Worm (Caenorhabditis elegans) whole organism, L4 larva: ENCODE data around the gene pqn-42.

Experiments used
- Y105C5A.15 ChIP-seq: fragments of 200-800 bp; sonication (Bioruptor generic); IDR thresholded peaks from 2 replicates; pipeline ENCODE4 v1.3.6; 2022; ENCODE audit warnings: missing genetic modification characterization, missing compliant biosample characterization
- fos-1 ChIP-seq: fragments of 150-350 bp; optimal IDR thresholded peaks from 2 replicates; lab custom pipeline; 2014; ENCODE audit warnings: missing biosample characterization, missing genetic modification characterization
- lin-15B ChIP-seq: fragments of 150-350 bp; sonication (generic microtip); optimal IDR thresholded peaks from 3 replicates; lab custom pipeline; 2014; ENCODE audit warnings: missing biosample characterization, missing genetic modification characterization
- nhr-76 ChIP-seq: fragments of 150-350 bp; optimal IDR thresholded peaks from 2 replicates; lab custom pipeline; 2014; ENCODE audit warnings: missing biosample characterization, missing genetic modification characterization
- unc-62 ChIP-seq, 3 experiments: fragments of 150-350 bp in 1 of 3; sonication (generic microtip); optimal IDR thresholded peaks in 2 of 3; peaks in 1 of 3; 1 replicate in 1 of 3; 2 replicates in 2 of 3; lab custom pipeline; 2014 to 2017; ENCODE audit warnings: missing biosample characterization in 3 of 3, missing genetic modification characterization in 3 of 3, missing genetic modification reagents in 3 of 3, missing genotype in 1 of 3
- ztf-11 ChIP-seq: fragments of 150-350 bp; optimal IDR thresholded peaks from 2 replicates; lab custom pipeline; 2014; ENCODE audit warnings: missing biosample characterization, missing genetic modification characterization

DNA sequence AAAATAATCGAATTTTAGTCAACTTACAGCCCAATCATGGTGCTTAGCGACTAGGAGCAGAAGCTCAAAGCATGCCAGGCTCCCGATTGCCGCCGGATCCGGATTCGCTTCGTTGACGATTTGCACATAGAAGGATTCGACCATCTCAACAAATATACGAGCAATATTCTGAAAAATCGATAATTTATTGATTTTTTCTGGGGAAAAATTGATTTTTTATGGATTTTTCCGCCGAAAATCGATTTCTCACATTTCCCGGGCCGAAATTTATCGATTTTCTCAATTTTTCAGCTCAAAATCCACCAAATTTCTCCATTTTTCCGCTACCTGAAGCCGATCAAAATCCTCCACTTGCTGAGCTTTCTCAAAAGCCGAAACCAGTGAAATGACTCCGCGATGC, 10.1 kb upstream of the pqn-42 start:
- no peak for TF ChIP-seq unc-62 (GFP tag; optimal IDR thresholded peaks at IDR 0.05 in 1 of 2; lab: Kevin White, UChicago)
- TF ChIP-seq unc-62 (tag; optimal IDR thresholded peaks at IDR 0.05; lab: Kevin White, UChicago), result no peak
- TF ChIP-seq Y105C5A.15 (GFP tag; lab: Robert Waterston, UW), result no peak
- no peak for TF ChIP-seq nhr-76 (tag; lab: Kevin White, UChicago)
- TF ChIP-seq lin-15B (tag; lab: Kevin White, UChicago), result no peak
- TF ChIP-seq fos-1 (tag; lab: Kevin White, UChicago), result no peak
- TF ChIP-seq ztf-11, result no peak
